Worm (Caenorhabditis elegans) whole organism, L4 larva: ENCODE results near the gene W07G4.7.

Source experiments
- D1046.2 ChIP-seq: fragments of 200-800 bp; sonication (Bioruptor generic); IDR thresholded peaks from 2 replicates; pipeline ENCODE4 v1.3.6; 2022; ENCODE audit warnings: missing genetic modification characterization, missing compliant biosample characterization
- F10B5.3 ChIP-seq: sonication (generic microtip); optimal IDR thresholded peaks from 2 replicates; lab custom pipeline; 2016; ENCODE audit warnings: mild to moderate bottlenecking, missing genetic modification characterization, missing compliant biosample characterization
- F26F4.8 ChIP-seq: fragments of 200-800 bp; sonication (Bioruptor generic); conservative IDR thresholded peaks from 2 replicates; pipeline ENCODE4 v1.3.6; 2022; ENCODE audit warnings: missing genetic modification characterization, missing compliant biosample characterization
- Y105C5A.15 ChIP-seq: fragments of 200-800 bp; sonication (Bioruptor generic); IDR thresholded peaks from 2 replicates; pipeline ENCODE4 v1.3.6; 2022; ENCODE audit warnings: missing genetic modification characterization, missing compliant biosample characterization
- Y5F2A.4 ChIP-seq: fragments of 200-800 bp; sonication (Bioruptor generic); optimal IDR thresholded peaks from 2 replicates; lab custom pipeline; 2018; ENCODE audit warnings: mild to moderate bottlenecking, missing genetic modification characterization, missing compliant biosample characterization
- Y75B8A.6 ChIP-seq: fragments of 200-800 bp; sonication (Bioruptor generic); IDR thresholded peaks from 2 replicates; pipeline ENCODE4 v1.3.6; 2022; ENCODE audit warnings: missing genetic modification reagents, missing genetic modification characterization, missing compliant biosample characterization
- ZK546.5 ChIP-seq, 2 experiments: sonication (generic microtip); optimal IDR thresholded peaks; 2 replicates each; lab custom pipeline; 2017; ENCODE audit warnings: missing biosample characterization in 2 of 2, missing genetic modification characterization in 2 of 2
- ceh-20 ChIP-seq: fragments of 200-800 bp; sonication (Bioruptor generic); IDR thresholded peaks from 2 replicates; pipeline ENCODE4 v1.3.6; 2022; ENCODE audit warnings: missing genetic modification reagents, missing genetic modification characterization, missing compliant biosample characterization
- ceh-32 ChIP-seq: sonication (generic microtip); optimal IDR thresholded peaks from 2 replicates; lab custom pipeline; 2016; ENCODE audit warnings: mild to moderate bottlenecking, missing genetic modification characterization, missing compliant biosample characterization; ENCODE audit not compliant: poor library complexity
- ceh-62 ChIP-seq: sonication (generic microtip); optimal IDR thresholded peaks from 2 replicates; lab custom pipeline; 2017; ENCODE audit warnings: missing biosample characterization, missing genetic modification characterization
- ceh-82 ChIP-seq: sonication (generic microtip); optimal IDR thresholded peaks from 2 replicates; lab custom pipeline; 2017; ENCODE audit warnings: missing biosample characterization, missing genetic modification characterization
- ces-1 ChIP-seq: fragments of 150-350 bp; sonication (generic microtip); optimal IDR thresholded peaks from 4 replicates; lab custom pipeline; 2014; ENCODE audit warnings: missing biosample characterization, missing genetic modification reagents, missing genetic modification characterization
- daf-12 ChIP-seq: fragments of 150-350 bp; optimal IDR thresholded peaks from 2 replicates; lab custom pipeline; 2014; ENCODE audit warnings: missing biosample characterization, missing genetic modification reagents, missing genetic modification characterization
- dmd-6 ChIP-seq: fragments of 200-800 bp; sonication (Bioruptor generic); IDR thresholded peaks from 2 replicates; pipeline ENCODE4 v1.3.6; 2022; ENCODE audit warnings: missing genetic modification reagents, missing genetic modification characterization, missing compliant biosample characterization
- dmd-8 ChIP-seq: fragments of 200-800 bp; sonication (Bioruptor generic); IDR thresholded peaks from 2 replicates; pipeline ENCODE4 v1.3.6; 2022; ENCODE audit warnings: missing genetic modification characterization, missing compliant biosample characterization
- dmd-9 ChIP-seq: fragments of 200-800 bp; sonication (Bioruptor generic); IDR thresholded peaks from 2 replicates; pipeline ENCODE4 v1.3.6; 2022; ENCODE audit warnings: missing genetic modification reagents, missing genetic modification characterization, missing compliant biosample characterization
- duxl-1 ChIP-seq: sonication (generic microtip); optimal IDR thresholded peaks from 2 replicates; lab custom pipeline; 2016; ENCODE audit warnings: mild to moderate bottlenecking, missing genetic modification characterization, moderate library complexity, missing compliant biosample characterization; ENCODE audit not compliant: poor library complexity
- dve-1 ChIP-seq: sonication (generic microtip); optimal IDR thresholded peaks from 2 replicates; lab custom pipeline; 2017; ENCODE audit warnings: antibody characterized with exemption, mild to moderate bottlenecking, missing genetic modification characterization, missing compliant biosample characterization; ENCODE audit not compliant: insufficient read depth
- hlh-30 ChIP-seq: sonication (generic microtip); optimal IDR thresholded peaks from 2 replicates; lab custom pipeline; 2017; ENCODE audit warnings: antibody characterized with exemption, mild to moderate bottlenecking, missing genetic modification characterization, missing compliant biosample characterization; ENCODE audit not compliant: insufficient read depth
- jun-1 ChIP-seq: fragments of 150-350 bp; optimal IDR thresholded peaks from 2 replicates; lab custom pipeline; 2014; ENCODE audit warnings: missing biosample characterization, missing genetic modification reagents, missing genetic modification characterization
- lim-7 ChIP-seq: fragments of 200-800 bp; sonication (Bioruptor generic); IDR thresholded peaks from 2 replicates; pipeline ENCODE4 v1.3.6; 2022; ENCODE audit warnings: missing genetic modification characterization, missing compliant biosample characterization
- lin-1 ChIP-seq: fragments of 200-800 bp; sonication (Bioruptor generic); IDR thresholded peaks from 2 replicates; pipeline ENCODE4 v1.3.6; 2022; ENCODE audit warnings: missing genetic modification reagents, missing genetic modification characterization, missing compliant biosample characterization
- lin-13 ChIP-seq: fragments of 150-350 bp; optimal IDR thresholded peaks from 2 replicates; lab custom pipeline; 2014; ENCODE audit warnings: missing biosample characterization, missing genetic modification reagents, missing genetic modification characterization
- lin-15B ChIP-seq: fragments of 150-350 bp; sonication (generic microtip); optimal IDR thresholded peaks from 3 replicates; lab custom pipeline; 2014; ENCODE audit warnings: missing biosample characterization, missing genetic modification characterization
- lin-29 ChIP-seq: fragments of 200-800 bp; sonication (Bioruptor generic); IDR thresholded peaks from 2 replicates; pipeline ENCODE4 v1.3.6; 2022; ENCODE audit warnings: missing genetic modification reagents, missing genetic modification characterization, missing compliant biosample characterization
- lin-39 ChIP-seq: fragments of 150-350 bp; optimal IDR thresholded peaks from 2 replicates; lab custom pipeline; 2014; ENCODE audit warnings: missing biosample characterization, missing genetic modification reagents, missing genetic modification characterization
- lir-3 ChIP-seq: sonication (generic microtip); optimal IDR thresholded peaks from 2 replicates; lab custom pipeline; 2016; ENCODE audit warnings: mild to moderate bottlenecking, missing genetic modification characterization, missing compliant biosample characterization
- madf-5 ChIP-seq, 2 experiments: fragments of 200-800 bp; sonication (Bioruptor generic); IDR thresholded peaks; 2 replicates each; pipeline ENCODE4 v1.3.6; 2022; ENCODE audit warnings: missing compliant biosample characterization in 2 of 2, missing genetic modification characterization in 2 of 2
- madf-9 ChIP-seq: fragments of 200-800 bp; sonication (Bioruptor generic); conservative IDR thresholded peaks from 2 replicates; pipeline ENCODE4 v1.3.6; 2022; ENCODE audit warnings: missing genetic modification reagents, missing genetic modification characterization, missing compliant biosample characterization
- mxl-2 ChIP-seq: fragments of 200-800 bp; sonication (Bioruptor generic); conservative IDR thresholded peaks from 2 replicates; pipeline ENCODE4 v1.3.6; 2022; ENCODE audit warnings: missing genetic modification reagents, missing genetic modification characterization, missing compliant biosample characterization
- nhr-10 ChIP-seq: fragments of 150-350 bp; optimal IDR thresholded peaks from 2 replicates; lab custom pipeline; 2014; ENCODE audit warnings: missing biosample characterization, missing genetic modification characterization
- nhr-111 ChIP-seq: fragments of 200-800 bp; sonication (Bioruptor generic); optimal IDR thresholded peaks from 2 replicates; lab custom pipeline; 2018; ENCODE audit warnings: mild to moderate bottlenecking, missing genetic modification characterization, missing compliant biosample characterization
- nhr-76 ChIP-seq: fragments of 150-350 bp; optimal IDR thresholded peaks from 2 replicates; lab custom pipeline; 2014; ENCODE audit warnings: missing biosample characterization, missing genetic modification characterization
- php-3 ChIP-seq: fragments of 200-800 bp; sonication (Bioruptor generic); IDR thresholded peaks from 2 replicates; pipeline ENCODE4 v1.3.6; 2022; ENCODE audit warnings: missing genetic modification reagents, missing genetic modification characterization, missing compliant biosample characterization
- set-16 ChIP-seq: fragments of 200-800 bp; sonication (Bioruptor generic); IDR thresholded peaks from 2 replicates; pipeline ENCODE4 v1.3.6; 2022; ENCODE audit warnings: missing genetic modification reagents, missing genetic modification characterization, missing compliant biosample characterization
- snpc-4 ChIP-seq: fragments of 150-350 bp; optimal IDR thresholded peaks from 2 replicates; lab custom pipeline; 2014; ENCODE audit warnings: missing biosample characterization, missing genetic modification characterization
- unc-39 ChIP-seq: sonication (generic microtip); optimal IDR thresholded peaks from 2 replicates; lab custom pipeline; 2017; ENCODE audit warnings: missing biosample characterization, missing genetic modification characterization
- ztf-7 ChIP-seq: fragments of 150-350 bp; optimal IDR thresholded peaks from 2 replicates; lab custom pipeline; 2014; ENCODE audit warnings: missing biosample characterization, missing genetic modification characterization

W07G4.7 gene

ce11 chrV:13041666-13042065, 7.2 kb upstream of the W07G4.7 start, which contains the start of gene scyl-1 (continued):
- peak; percentile 84 for TF ChIP-seq dve-1
- TF ChIP-seq, all 104 proteins: peak for 31

- TF ChIP-seq lin-29 (GFP tag; lab: Robert Waterston, UW) (no peak), F10B5.3 (tag; lab: Kevin White, UChicago) (no peak), F26F4.8 (GFP tag; lab: Robert Waterston, UW) (no peak)
Measured at ce11 chrV:13036466-13036865, 2.0 kb upstream of the W07G4.7 start, which contains the start of gene W07G4.2. Gene W07G4.2 (minus strand): TSS chrV:13036566.

ce11 chrV:13033223-13033622, 1.3 kb downstream of the W07G4.7 start, which contains the start of gene W07G4.1:
Gene W07G4.1 (plus strand): TSS chrV:13033523.
- TF ChIP-seq lin-39 (tag; lab: Kevin White, UChicago) (no peak), Y5F2A.4 (GFP tag; lab: Kevin White, UChicago) (no peak), ZK546.5 (tag; optimal IDR thresholded peaks at IDR 0.05; lab: Kevin White, UChicago) (no peak), D1046.2 (GFP tag; lab: Robert Waterston, UW) (no peak), lin-29 (GFP tag; lab: Robert Waterston, UW) (no peak), nhr-111 (GFP tag; lab: Kevin White, UChicago) (no peak), jun-1 (no peak), lin-13 (GFP tag; lab: Kevin White, UChicago) (no peak), lir-3 (no peak), dmd-6 (GFP tag; lab: Robert Waterston, UW) (no peak), hlh-30 (tag; lab: Kevin White, UChicago) (no peak)

ce11 chrV:13028871-13029270, 5.6 kb downstream of the W07G4.7 start:
- TF ChIP-seq set-16 (GFP tag; lab: Robert Waterston, UW) (no peak), snpc-4 (tag; lab: Kevin White, UChicago) (no peak), ceh-32 (tag; lab: Kevin White, UChicago) (peak; percentile 6), duxl-1 (tag; lab: Kevin White, UChicago) (no peak), nhr-10 (tag; lab: Kevin White, UChicago) (no peak), nhr-76 (tag; lab: Kevin White, UChicago) (no peak), dmd-9 (no peak), Y105C5A.15 (GFP tag; lab: Robert Waterston, UW) (no peak)

ce11 chrV:13026631-13027299, 7.7 kb downstream of the W07G4.7 start:
- TF ChIP-seq dmd-6 (GFP tag; lab: Robert Waterston, UW) (0 out of 2 replicates have a peak, but pooled peaks have one; percentile 7), php-3 (0 out of 2 replicates have a peak, but pooled peaks have one; percentile 9), lim-7 (0 out of 2 replicates have a peak, but pooled peaks have one; percentile 34), ces-1 (GFP tag; lab: Kevin White, UChicago) (peak; percentile 7), madf-9 (GFP tag; lab: Robert Waterston, UW) (no peak), lin-15B (tag; lab: Kevin White, UChicago) (no peak), nhr-10 (tag; lab: Kevin White, UChicago) (no peak), lir-3 (no peak), lin-1 (GFP tag; lab: Robert Waterston, UW) (no peak), ztf-7 (tag; lab: Kevin White, UChicago) (no peak), ceh-62 (tag; lab: Kevin White, UChicago) (no peak), ceh-20 (GFP tag; lab: Robert Waterston, UW) (no peak), Y75B8A.6 (no peak), dmd-8 (GFP tag; lab: Robert Waterston, UW) (no peak), daf-12 (tag; lab: Kevin White, UChicago) (no peak), jun-1 (no peak), nhr-111 (GFP tag; lab: Kevin White, UChicago) (no peak), madf-5 (GFP tag; IDR thresholded peaks at IDR 0.05; lab: Robert Waterston, UW) (no peak), mxl-2 (GFP tag; lab: Robert Waterston, UW) (no peak), unc-39 (tag; lab: Kevin White, UChicago) (no peak), ceh-82 (tag; lab: Kevin White, UChicago) (no peak)
